Worm (Caenorhabditis elegans) whole organism, L3 larva: Measurements from ENCODE around the gene sel-1.

ENCODE experiments used
- R02D3.7 ChIP-seq: fragments of 150-350 bp; optimal IDR thresholded peaks from 2 replicates; lab custom pipeline; 2014; ENCODE audit warnings: missing biosample characterization, missing genetic modification characterization
- ama-1 ChIP-seq: fragments of 150-350 bp; optimal IDR thresholded peaks from 2 replicates; lab custom pipeline; 2018
- ceh-28 ChIP-seq: fragments of 150-350 bp; optimal IDR thresholded peaks from 2 replicates; lab custom pipeline; 2014; ENCODE audit warnings: missing biosample characterization, missing genetic modification reagents, missing genetic modification characterization
- ceh-82 ChIP-seq: fragments of 150-350 bp; optimal IDR thresholded peaks from 2 replicates; lab custom pipeline; 2014; ENCODE audit warnings: missing biosample characterization, missing genetic modification characterization
- nhr-12 ChIP-seq: fragments of 150-350 bp; optimal IDR thresholded peaks from 2 replicates; lab custom pipeline; 2014; ENCODE audit warnings: missing biosample characterization, missing genetic modification characterization
- tbx-2 ChIP-seq: sonication (generic microtip); optimal IDR thresholded peaks from 2 replicates; lab custom pipeline; 2016; ENCODE audit warnings: mild to moderate bottlenecking, missing genetic modification characterization, missing compliant biosample characterization
- unc-62 ChIP-seq: fragments of 150-350 bp; sonication (generic microtip); optimal IDR thresholded peaks from 4 replicates; lab custom pipeline; 2014; ENCODE audit warnings: missing biosample characterization, missing genetic modification reagents, missing genetic modification characterization
- zag-1 ChIP-seq: fragments of 150-350 bp; optimal IDR thresholded peaks from 2 replicates; lab custom pipeline; 2014; ENCODE audit warnings: missing biosample characterization, missing genetic modification characterization

ce11 chrV:12588030-12588429 lies 27.5 kb downstream of the sel-1 start, which contains the start of gene C14C10.1:
- TF ChIP-seq ceh-28 (tag; lab: Kevin White, UChicago) (no peak), tbx-2 (no peak), unc-62 (GFP tag; lab: Kevin White, UChicago) (no peak), ceh-82 (tag; lab: Kevin White, UChicago) (no peak), nhr-12 (tag; lab: Kevin White, UChicago) (no peak), zag-1 (tag; lab: Kevin White, UChicago) (no peak), R02D3.7 (no peak), ama-1 (lab: Kevin White, UChicago) (no peak)
